Fruit fly (Drosophila melanogaster): ENCODE data around the gene RhoGAP93B.

DNA sequence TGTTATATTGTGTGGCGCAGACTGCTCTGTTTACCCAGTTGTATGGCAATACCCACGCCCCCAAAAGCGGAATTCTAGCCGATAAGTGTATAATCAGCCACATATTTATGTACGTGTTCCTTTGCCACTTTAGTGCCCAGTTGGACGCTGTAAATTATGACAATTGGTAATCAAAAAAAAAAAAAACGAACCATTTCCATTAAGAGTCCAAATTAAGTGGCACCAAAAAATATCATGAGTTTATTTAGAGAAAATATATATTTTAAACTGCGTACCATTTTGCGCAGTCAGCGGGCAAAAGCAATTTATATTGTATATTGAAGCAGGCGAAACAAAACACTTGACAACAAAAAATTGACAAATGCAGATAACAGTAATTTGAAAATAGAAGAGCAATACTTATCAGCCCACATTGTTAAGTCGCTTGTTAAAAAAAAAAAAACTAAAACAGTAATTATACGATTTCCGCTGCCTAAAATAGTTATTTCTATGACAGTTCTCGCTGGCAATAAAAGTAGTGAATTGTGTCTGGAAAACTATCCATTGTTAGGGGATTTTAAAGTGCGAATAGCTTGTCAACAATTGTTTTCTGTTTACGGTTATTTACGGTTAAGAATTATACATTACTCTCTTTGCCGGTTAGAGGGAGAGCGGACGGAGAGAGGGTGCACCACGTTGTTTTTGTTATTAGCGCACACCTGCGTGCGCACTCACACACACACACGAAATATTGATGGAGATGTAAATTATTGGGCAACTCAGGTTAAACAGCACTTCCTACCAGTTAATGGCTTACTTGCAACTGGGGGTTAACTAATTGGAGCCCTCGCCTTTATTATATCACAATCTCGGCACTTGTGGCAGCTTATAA, 37.9 kb downstream of the RhoGAP93B start:
- TF ChIP-seq psq (optimal IDR thresholded peaks at IDR 0.05) (no peak), Sin3A (optimal IDR thresholded peaks at IDR 0.05) (no peak), Myc (optimal IDR thresholded peaks at IDR 0.05) (no peak), h (optimal IDR thresholded peaks at IDR 0.05) (no peak)

Data from Kc167 (cell line).